Worm (Caenorhabditis elegans): ENCODE measurements around the gene Y116A8C.23.

Y116A8C.23 gene

DNA sequence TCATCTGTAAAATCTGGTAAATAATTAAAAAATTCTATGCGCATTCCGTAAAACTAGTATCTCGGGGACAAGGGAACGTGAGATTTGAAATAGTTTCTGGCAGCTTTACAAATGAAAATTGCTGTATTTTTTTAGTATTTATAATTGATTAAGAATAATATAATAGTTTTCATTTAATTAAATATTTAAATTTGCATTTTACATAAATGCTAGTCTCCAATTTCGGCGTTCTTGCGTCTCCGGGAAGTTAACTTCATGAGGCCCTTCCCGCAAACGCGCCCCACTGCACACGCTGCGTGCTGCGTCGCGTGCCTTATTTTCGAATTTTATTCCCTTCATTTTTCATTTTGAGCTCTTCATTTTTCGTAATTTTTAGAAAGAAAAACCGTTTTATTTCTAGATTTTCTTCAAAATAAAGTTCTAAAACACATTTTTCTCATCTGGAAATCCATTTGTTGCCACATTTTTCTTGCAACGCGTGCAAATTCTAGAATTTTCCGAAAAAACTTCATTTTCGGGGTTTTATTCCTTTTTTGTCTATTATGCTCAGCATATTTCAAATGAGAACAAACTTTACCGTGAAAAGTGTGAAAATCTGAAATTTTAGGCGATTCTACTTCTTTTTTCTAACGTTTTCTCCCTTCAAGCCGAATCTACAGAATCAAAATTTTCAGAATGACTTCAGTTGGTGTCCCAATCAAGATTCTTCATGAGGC, 34.2 kb downstream of the Y116A8C.23 start, which contains the start of the genes snx-13 and snr-1 (continued):
- TF ChIP-seq lin-13 (GFP tag; optimal IDR thresholded peaks at IDR 0.05), result peak; percentile 55
- peak; percentile 77 for TF ChIP-seq unc-86 (tag; optimal IDR thresholded peaks at IDR 0.05)
- TF ChIP-seq ceh-90 (tag; optimal IDR thresholded peaks at IDR 0.05), result peak; percentile 71
- peak; percentile 68 for TF ChIP-seq irx-1 (tag; optimal IDR thresholded peaks at IDR 0.05)
- peak; percentile 96 for TF ChIP-seq fkh-8 (tag; optimal IDR thresholded peaks at IDR 0.05)
- TF ChIP-seq hpl-2 (GFP tag; optimal IDR thresholded peaks at IDR 0.05), result no peak
- TF ChIP-seq nhr-11 (tag; optimal IDR thresholded peaks at IDR 0.05), result no peak
- no peak for TF ChIP-seq nhr-84 (tag; optimal IDR thresholded peaks at IDR 0.05)
- peak in 1 of 6 experiments; percentile 5 for TF ChIP-seq elt-3 (tag; optimal IDR thresholded peaks at IDR 0.05)
- TF ChIP-seq nhr-12 (tag; optimal IDR thresholded peaks at IDR 0.05), result no peak
- TF ChIP-seq nhr-237 (tag; optimal IDR thresholded peaks at IDR 0.05), result no peak
- TF ChIP-seq unc-62 (GFP tag; optimal IDR thresholded peaks at IDR 0.05), result no peak
- TF ChIP-seq ztf-11 (tag; optimal IDR thresholded peaks at IDR 0.05), result peak in 1 of 2 experiments; percentile 79
- peak; percentile 41 for TF ChIP-seq ztf-4 (tag; optimal IDR thresholded peaks at IDR 0.05)
- TF ChIP-seq fkh-10 (GFP tag; optimal IDR thresholded peaks at IDR 0.05), result peak; percentile 57
- peak; percentile 21 for TF ChIP-seq blmp-1 (tag; optimal IDR thresholded peaks at IDR 0.05)
- peak; percentile 84 for TF ChIP-seq tbx-2 (tag; optimal IDR thresholded peaks at IDR 0.05)
- peak; percentile 90 for TF ChIP-seq lin-15B (tag; optimal IDR thresholded peaks at IDR 0.05)
- no peak for TF ChIP-seq C34B4.2 (tag; optimal IDR thresholded peaks at IDR 0.05)
- no peak for TF ChIP-seq nhr-76 (tag; optimal IDR thresholded peaks at IDR 0.05)
- peak; percentile 31 for TF ChIP-seq unc-130 (tag; optimal IDR thresholded peaks at IDR 0.05)
- peak; percentile 87 for TF ChIP-seq xbp-1 (tag; optimal IDR thresholded peaks at IDR 0.05)
- TF ChIP-seq lin-35 (GFP tag; optimal IDR thresholded peaks at IDR 0.05), result peak; percentile 73 to 85
- TF ChIP-seq skn-1 (tag; optimal IDR thresholded peaks at IDR 0.05), result peak; percentile 42
- no peak for TF ChIP-seq hlh-17 (GFP tag; optimal IDR thresholded peaks at IDR 0.05; ENCODE audit: borderline replicate concordance)
- peak; percentile 40 for TF ChIP-seq sup-37 (GFP tag; optimal IDR thresholded peaks at IDR 0.05)
- TF ChIP-seq lin-14 (GFP tag; optimal IDR thresholded peaks at IDR 0.05), result peak; percentile 91
- TF ChIP-seq F16B12.6 (tag; optimal IDR thresholded peaks at IDR 0.05), result no peak
- TF ChIP-seq fkh-4 (tag; optimal IDR thresholded peaks at IDR 0.05; ENCODE audit: borderline replicate concordance), result peak; percentile 68
- peak; percentile 90 for TF ChIP-seq nhr-90 (tag; optimal IDR thresholded peaks at IDR 0.05; ENCODE audit: poor library complexity)
- TF ChIP-seq nhr-28 (tag; optimal IDR thresholded peaks at IDR 0.05), result no peak
- no peak for TF ChIP-seq sptf-1 (tag; optimal IDR thresholded peaks at IDR 0.05)
- peak; percentile 50 for TF ChIP-seq jun-1 (tag; optimal IDR thresholded peaks at IDR 0.05)
- TF ChIP-seq mef-2 (tag; optimal IDR thresholded peaks at IDR 0.05), result peak; percentile 25
- TF ChIP-seq dsc-1 (tag; optimal IDR thresholded peaks at IDR 0.05), result peak; percentile 62
- peak; percentile 52 for TF ChIP-seq ceh-8 (GFP tag; optimal IDR thresholded peaks at IDR 0.05)
- TF ChIP-seq rnt-1 (tag; optimal IDR thresholded peaks at IDR 0.05), result peak; percentile 89
- TF ChIP-seq unc-98 (GFP tag; IDR thresholded peaks at IDR 0.05), result peak; percentile 98
- TF ChIP-seq lsy-2 (tag; optimal IDR thresholded peaks at IDR 0.05), result peak; percentile 78 to 80
- TF ChIP-seq mep-1 (tag; optimal IDR thresholded peaks at IDR 0.05), result peak; percentile 80
- TF ChIP-seq nhr-77 (tag; optimal IDR thresholded peaks at IDR 0.05), result peak; percentile 13
- TF ChIP-seq aly-2 (tag; optimal IDR thresholded peaks at IDR 0.05), result peak; percentile 17
- TF ChIP-seq sox-4 (tag; optimal IDR thresholded peaks at IDR 0.05), result peak; percentile 58
- TF ChIP-seq lir-3 (tag; optimal IDR thresholded peaks at IDR 0.05; ENCODE audit: poor library complexity), result peak; percentile 81
- TF ChIP-seq mab-9 (GFP tag; IDR thresholded peaks at IDR 0.05), result no peak; the same call in 1 of the 2 replicates
- TF ChIP-seq alr-1 (tag; optimal IDR thresholded peaks at IDR 0.05; ENCODE audit: borderline replicate concordance), result no peak
- TF ChIP-seq pax-3 (tag; optimal IDR thresholded peaks at IDR 0.05), result peak; percentile 96
- TF ChIP-seq pag-3 (tag; optimal IDR thresholded peaks at IDR 0.05; ENCODE audit: borderline replicate concordance, insufficient read depth), result no peak
- TF ChIP-seq isw-1 (GFP tag; IDR thresholded peaks at IDR 0.05), result peak; percentile 90
- no peak for TF ChIP-seq efl-3 (GFP tag; optimal IDR thresholded peaks at IDR 0.05)
- TF ChIP-seq pqm-1 (tag; optimal IDR thresholded peaks at IDR 0.05), result no peak

Measured in whole organism, L1 larva.